Worm (Caenorhabditis elegans): Measurements from ENCODE around the gene hlh-15.

hlh-15 gene

DNA sequence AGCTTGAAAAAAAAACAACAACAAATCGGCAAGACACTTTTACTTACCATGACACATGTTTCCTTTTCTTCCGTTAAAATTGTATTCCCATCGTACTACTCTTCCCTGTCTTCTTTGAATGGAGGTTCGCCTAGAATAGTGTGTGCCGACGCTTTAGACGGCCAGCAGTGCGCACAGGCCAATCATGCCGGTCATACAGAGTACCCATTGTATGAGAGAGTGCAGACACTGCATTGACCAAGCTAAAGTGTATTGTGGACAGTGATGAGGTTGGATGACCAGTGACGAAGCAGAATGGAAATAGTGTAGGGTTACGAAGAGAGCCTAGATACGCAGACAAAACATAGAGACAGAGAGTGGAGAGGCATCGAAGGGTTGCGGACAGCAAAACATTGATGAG, 11.3 kb downstream of the hlh-15 start, which contains the start of gene dhhc-9 (continued):
- TF ChIP-seq skn-1 (tag; optimal IDR thresholded peaks at IDR 0.05) (peak; percentile 89), nhr-20 (tag; optimal IDR thresholded peaks at IDR 0.05) (peak; percentile 74), rnt-1 (tag; optimal IDR thresholded peaks at IDR 0.05) (peak; percentile 67), xbp-1 (tag; optimal IDR thresholded peaks at IDR 0.05) (peak; percentile 44), ceh-82 (tag; optimal IDR thresholded peaks at IDR 0.05) (peak; percentile 0 to 48 (median 13)), ceh-8 (GFP tag; optimal IDR thresholded peaks at IDR 0.05) (peak; percentile 45), isw-1 (GFP tag; IDR thresholded peaks at IDR 0.05) (peak; percentile 35), efl-1 (optimal IDR thresholded peaks at IDR 0.05) (peak; percentile 71 to 95), efl-1 (GFP tag; optimal IDR thresholded peaks at IDR 0.05 in 1 of 2) (no peak), C34B4.2 (tag; optimal IDR thresholded peaks at IDR 0.05) (no peak), dsc-1 (tag; optimal IDR thresholded peaks at IDR 0.05) (peak; percentile 28), irx-1 (tag; optimal IDR thresholded peaks at IDR 0.05) (peak; percentile 16), mdl-1 (tag; optimal IDR thresholded peaks at IDR 0.05) (peak in 1 of 2 experiments; percentile 62), elt-2 (tag; optimal IDR thresholded peaks at IDR 0.05) (peak; percentile 13), unc-86 (tag; optimal IDR thresholded peaks at IDR 0.05) (peak; percentile 50), jun-1 (tag; optimal IDR thresholded peaks at IDR 0.05) (peak; percentile 63)

DNA sequence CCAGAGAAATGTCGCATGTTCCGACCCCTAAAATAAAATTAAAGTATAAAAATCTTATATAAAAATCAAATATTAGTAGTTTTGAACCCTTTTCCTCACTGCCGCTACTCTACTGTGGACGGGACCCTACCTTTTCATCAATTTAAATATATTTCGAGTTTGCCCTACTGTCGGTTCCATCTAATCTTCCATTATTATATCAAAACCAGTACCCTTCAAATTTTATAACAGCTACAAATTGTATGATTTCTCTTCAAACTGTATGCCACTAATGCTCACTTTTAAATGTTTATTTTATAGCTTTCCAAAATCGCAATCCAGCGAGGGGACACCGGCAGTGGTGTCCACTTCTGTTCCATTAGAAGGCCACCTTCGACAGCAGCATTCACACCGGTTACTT, 18.2 kb downstream of the hlh-15 start, which contains the start of gene C43H6.6:
Gene C43H6.6, plus strand, starts transcription at position 301 of the 400 bp plus-strand sequence.
- TF ChIP-seq nhr-71 (tag; optimal IDR thresholded peaks at IDR 0.05): no peak
- no peak for TF ChIP-seq tbx-2 (tag; optimal IDR thresholded peaks at IDR 0.05)
- TF ChIP-seq xbp-1 (tag; optimal IDR thresholded peaks at IDR 0.05): no peak
- no peak for TF ChIP-seq C16A3.4 (tag; optimal IDR thresholded peaks at IDR 0.05)
- no peak for TF ChIP-seq lir-3 (tag; optimal IDR thresholded peaks at IDR 0.05; ENCODE audit: poor library complexity)
- TF ChIP-seq lin-15B (tag; optimal IDR thresholded peaks at IDR 0.05): no peak
- no peak for TF ChIP-seq blmp-1 (tag; optimal IDR thresholded peaks at IDR 0.05)
- no peak for TF ChIP-seq nhr-11 (tag; optimal IDR thresholded peaks at IDR 0.05)
- TF ChIP-seq mdl-1 (tag; optimal IDR thresholded peaks at IDR 0.05): no peak
- TF ChIP-seq nhr-84 (tag; optimal IDR thresholded peaks at IDR 0.05): no peak
- no peak for TF ChIP-seq grh-1 (GFP tag; IDR thresholded peaks at IDR 0.05)
- TF ChIP-seq unc-30 (tag; optimal IDR thresholded peaks at IDR 0.05): no peak

DNA sequence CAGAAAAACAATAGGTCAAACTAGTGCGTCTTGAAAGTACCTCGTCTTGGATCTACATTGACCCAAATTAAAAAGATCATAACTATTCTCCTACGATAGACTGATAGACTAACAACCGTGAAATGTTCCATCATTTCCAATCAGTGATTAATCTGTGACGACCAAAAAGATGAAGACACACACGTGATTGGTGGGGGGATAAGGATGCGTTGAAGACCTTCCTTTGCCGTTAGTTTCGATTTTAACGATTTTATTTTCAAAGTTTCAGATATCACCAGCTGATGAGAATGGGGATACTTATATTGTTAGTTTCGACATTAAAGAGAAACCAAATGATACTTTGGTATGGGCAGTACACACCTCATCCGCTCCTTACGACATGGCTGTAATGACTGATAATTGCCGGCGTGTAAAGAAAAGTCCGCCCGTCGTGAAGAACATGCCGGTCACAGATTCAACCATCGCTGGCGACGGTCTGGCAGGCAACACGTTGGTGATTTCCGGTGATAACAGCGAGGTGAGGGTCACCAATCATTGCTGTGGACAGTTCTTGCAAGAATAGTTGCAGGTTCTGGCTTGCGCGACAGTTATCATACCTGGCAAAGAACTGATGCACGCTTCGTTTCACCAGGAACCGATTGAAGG, 26.1 kb downstream of the hlh-15 start:
- TF ChIP-seq nhr-71 (tag; optimal IDR thresholded peaks at IDR 0.05) (peak; percentile 5), blmp-1 (tag; optimal IDR thresholded peaks at IDR 0.05) (peak; percentile 79), fkh-10 (GFP tag; optimal IDR thresholded peaks at IDR 0.05) (no peak), ceh-82 (tag; optimal IDR thresholded peaks at IDR 0.05) (no peak), fos-1 (tag; optimal IDR thresholded peaks at IDR 0.05) (no peak), tlp-1 (tag; optimal IDR thresholded peaks at IDR 0.05) (no peak), nhr-90 (tag; optimal IDR thresholded peaks at IDR 0.05; ENCODE audit: poor library complexity) (no peak), elt-3 (tag; optimal IDR thresholded peaks at IDR 0.05) (peak in 1 of 6 experiments; percentile 54), dpl-1 (GFP tag; optimal IDR thresholded peaks at IDR 0.05) (no peak), lsy-2 (tag; optimal IDR thresholded peaks at IDR 0.05) (no peak), ztf-4 (tag; optimal IDR thresholded peaks at IDR 0.05) (no peak), dsc-1 (tag; optimal IDR thresholded peaks at IDR 0.05) (no peak), nhr-85 (tag) (peak; percentile 83)

DNA sequence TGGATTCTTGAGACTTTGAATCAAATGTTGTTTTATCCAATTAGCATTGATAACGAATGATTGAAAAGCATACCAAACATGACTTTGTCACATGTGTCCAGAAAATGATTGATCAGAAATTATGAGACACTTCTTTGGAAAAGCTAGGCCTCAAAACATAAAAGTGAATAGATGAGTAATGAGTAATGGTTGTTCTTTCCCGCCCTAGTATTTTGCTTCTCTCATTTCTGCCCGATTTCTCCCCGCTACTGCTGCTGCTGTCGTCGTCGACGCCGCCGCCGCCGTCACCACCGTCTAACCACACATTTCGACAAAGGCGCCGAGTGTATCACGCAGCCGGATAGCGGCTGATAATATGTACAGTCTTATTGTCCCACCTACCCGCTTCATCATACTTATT, 27.7 kb downstream of the hlh-15 start, which contains the start of gene F47G3.1:
Gene F47G3.1, plus strand, starts transcription at position 301 of the 400 bp plus-strand sequence.
- TF ChIP-seq zip-4 (GFP tag; optimal IDR thresholded peaks at IDR 0.05) (no peak), mdl-1 (tag; optimal IDR thresholded peaks at IDR 0.05) (no peak), skn-1 (tag; optimal IDR thresholded peaks at IDR 0.05) (no peak), nhr-85 (tag) (peak; percentile 61), fos-1 (tag; optimal IDR thresholded peaks at IDR 0.05) (no peak), blmp-1 (tag; optimal IDR thresholded peaks at IDR 0.05) (peak; percentile 39), elt-3 (tag; optimal IDR thresholded peaks at IDR 0.05) (peak in 1 of 6 experiments; percentile 9)
